Worm (Caenorhabditis elegans) whole organism, L4 larva: Measurements from ENCODE around the gene Y73F8A.10.

Source experiments
- Y48G9A.11 ChIP-seq: fragments of 200-800 bp; sonication (Bioruptor generic); IDR thresholded peaks from 2 replicates; pipeline ENCODE4 v1.3.6; 2022; ENCODE audit warnings: missing genetic modification reagents, missing genetic modification characterization, missing compliant biosample characterization
- ceh-28 ChIP-seq: fragments of 150-350 bp; optimal IDR thresholded peaks from 2 replicates; lab custom pipeline; 2014; ENCODE audit warnings: missing biosample characterization, missing genetic modification reagents, missing genetic modification characterization
- ceh-82 ChIP-seq: sonication (generic microtip); optimal IDR thresholded peaks from 2 replicates; lab custom pipeline; 2017; ENCODE audit warnings: missing biosample characterization, missing genetic modification characterization
- nhr-237 ChIP-seq: sonication (generic microtip); optimal IDR thresholded peaks from 2 replicates; lab custom pipeline; 2017; ENCODE audit warnings: missing biosample characterization, missing genetic modification characterization
- nhr-77 ChIP-seq: fragments of 150-350 bp; optimal IDR thresholded peaks from 2 replicates; lab custom pipeline; 2014; ENCODE audit warnings: missing biosample characterization, missing genetic modification characterization
- pha-4 ChIP-seq, 2 experiments: fragments of 150-350 bp in 1 of 2; fragments of 200-800 bp in 1 of 2; sonication (Bioruptor generic) in 1 of 2; IDR thresholded peaks in 1 of 2; optimal IDR thresholded peaks in 1 of 2; 2 replicates each; pipeline versions ENCODE4 v1.3.6 to Lab custom; 2014 to 2022; ENCODE audit warnings: missing genetic modification characterization in 2 of 2, missing genetic modification reagents in 2 of 2, missing biosample characterization in 1 of 2, missing compliant biosample characterization in 1 of 2
- pqm-1 ChIP-seq: sonication (generic microtip); optimal IDR thresholded peaks from 2 replicates; lab custom pipeline; 2017; ENCODE audit warnings: missing biosample characterization, missing genetic modification characterization
- rbr-2 ChIP-seq: sonication (generic microtip); optimal IDR thresholded peaks from 2 replicates; lab custom pipeline; 2016; ENCODE audit warnings: missing genotype, missing genetic modification characterization, missing compliant biosample characterization
- spr-1 ChIP-seq: sonication (generic microtip); optimal IDR thresholded peaks from 2 replicates; lab custom pipeline; 2016; ENCODE audit warnings: mild to moderate bottlenecking, missing genetic modification characterization, missing compliant biosample characterization
- unc-130 ChIP-seq: sonication (generic microtip); optimal IDR thresholded peaks from 2 replicates; lab custom pipeline; 2016; ENCODE audit warnings: missing genetic modification reagents, missing genetic modification characterization, missing compliant biosample characterization
- unc-62 ChIP-seq, 3 experiments: fragments of 150-350 bp in 1 of 3; sonication (generic microtip); optimal IDR thresholded peaks in 2 of 3; peaks in 1 of 3; 1 replicate in 1 of 3; 2 replicates in 2 of 3; lab custom pipeline; 2014 to 2017; ENCODE audit warnings: missing biosample characterization in 3 of 3, missing genetic modification characterization in 3 of 3, missing genetic modification reagents in 3 of 3, missing genotype in 1 of 3
- zfp-2 ChIP-seq: sonication (generic microtip); optimal IDR thresholded peaks from 2 replicates; lab custom pipeline; 2016; ENCODE audit warnings: mild to moderate bottlenecking, missing genetic modification characterization, missing compliant biosample characterization

DNA sequence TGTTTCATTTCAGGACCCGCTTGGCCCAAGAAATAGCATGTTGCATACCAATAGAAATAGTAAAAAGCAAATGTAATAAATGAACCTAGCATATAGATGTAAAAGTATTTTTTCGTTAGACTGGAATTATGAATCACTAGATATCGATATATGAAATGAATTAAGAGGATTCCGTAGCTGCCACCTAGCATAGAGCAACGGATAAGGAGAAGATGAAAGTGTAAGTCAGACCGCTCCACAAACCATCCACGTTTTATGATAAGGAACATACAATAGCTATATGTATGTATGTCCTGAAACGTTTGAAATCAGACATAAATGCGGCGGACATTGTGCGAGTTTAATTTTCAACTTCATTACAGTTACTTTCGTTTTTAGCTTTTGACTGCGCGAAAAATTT is 43.1 kb upstream of the Y73F8A.10 start:
- TF ChIP-seq rbr-2 (no peak), spr-1 (tag; lab: Kevin White, UChicago) (no peak), pqm-1 (tag; lab: Kevin White, UChicago) (no peak), ceh-28 (tag; lab: Kevin White, UChicago) (no peak), unc-130 (no peak), zfp-2 (no peak), unc-62 (GFP tag; optimal IDR thresholded peaks at IDR 0.05 in 1 of 2; lab: Kevin White, UChicago) (peak in 1 of 2 experiments; percentile 94), unc-62 (tag; optimal IDR thresholded peaks at IDR 0.05; lab: Kevin White, UChicago) (no peak), Y48G9A.11 (GFP tag; lab: Robert Waterston, UW) (no peak), nhr-77 (tag; lab: Kevin White, UChicago) (no peak), nhr-237 (tag; lab: Kevin White, UChicago) (no peak), pha-4 (GFP tag; IDR thresholded peaks at IDR 0.05; lab: Robert Waterston, UW) (no peak), pha-4 (tag; optimal IDR thresholded peaks at IDR 0.05; lab: Kevin White, UChicago) (no peak), ceh-82 (tag; lab: Kevin White, UChicago) (no peak)
